Worm (Caenorhabditis elegans): ENCODE measurements around the gene F23D12.10.
A peak's percentile ranks its signal among the peaks of the same experiment; 100 is the strongest.

F23D12.10 gene

ce11 chrX:14412774-14413173 lies 2.8 kb downstream of the F23D12.10 start, which contains the start of gene fbxa-179:
Gene fbxa-179 (minus strand): TSS chrX:14412874.
- TF ChIP-seq nhr-27 (tag; optimal IDR thresholded peaks at IDR 0.05) (no peak), egl-44 (GFP tag; IDR thresholded peaks at IDR 0.05) (no peak), nfya-2 (GFP tag; IDR thresholded peaks at IDR 0.05) (no peak), somi-1 (GFP tag; optimal IDR thresholded peaks at IDR 0.05) (no peak), C06A6.2 (GFP tag; conservative IDR thresholded peaks at IDR 0.05) (no peak), repo-1 (tag; optimal IDR thresholded peaks at IDR 0.05) (no peak), xnd-1 (tag; optimal IDR thresholded peaks at IDR 0.05) (no peak), attf-6 (GFP tag; IDR thresholded peaks at IDR 0.05) (no peak), ceh-91 (GFP tag; IDR thresholded peaks at IDR 0.05) (no peak), ztf-26 (tag; optimal IDR thresholded peaks at IDR 0.05) (no peak), chd-7 (tag; optimal IDR thresholded peaks at IDR 0.05) (no peak), Y53G8AR.9 (GFP tag; conservative IDR thresholded peaks at IDR 0.05) (no peak)

DNA sequence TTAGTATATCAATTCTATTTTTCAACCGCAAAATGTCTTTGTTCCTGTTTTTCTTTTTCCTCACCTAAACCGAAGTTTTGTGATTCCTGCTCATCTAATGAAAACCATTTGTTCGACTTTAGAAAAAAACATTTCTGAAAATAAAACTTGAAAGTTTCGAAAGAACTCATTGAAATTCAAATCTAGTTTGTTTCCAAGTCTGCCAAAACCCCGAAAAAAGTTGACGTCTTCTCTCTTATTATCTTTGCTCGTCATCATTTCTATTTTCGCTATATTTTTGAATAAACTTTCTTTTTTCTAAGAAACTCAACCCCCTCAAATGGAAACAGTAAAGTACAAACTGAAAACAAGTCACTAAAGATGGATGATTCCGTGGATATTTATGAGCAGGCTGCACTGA lies 9.7 kb downstream of the F23D12.10 start, which contains the start of gene frpr-17:
Gene frpr-17, plus strand, starts transcription at position 301 of the 400 bp plus-strand sequence.
- TF ChIP-seq F33H1.4 (GFP tag; IDR thresholded peaks at IDR 0.05) (no peak), Y56A3A.18 (GFP tag; IDR thresholded peaks at IDR 0.05) (no peak), ceh-58 (GFP tag; IDR thresholded peaks at IDR 0.05) (no peak)

- no peak for TF ChIP-seq sea-2 (GFP tag; IDR thresholded peaks at IDR 0.05)
- no peak for TF ChIP-seq rpc-1 (optimal IDR thresholded peaks at IDR 0.05)
- TF ChIP-seq rpc-1 (tag; optimal IDR thresholded peaks at IDR 0.05), result peak; percentile 20
- TF ChIP-seq somi-1 (GFP tag; optimal IDR thresholded peaks at IDR 0.05), result no peak
- no peak for TF ChIP-seq B0019.2 (GFP tag; conservative IDR thresholded peaks at IDR 0.05)
- TF ChIP-seq D2030.7 (GFP tag; IDR thresholded peaks at IDR 0.05), result no peak
Observed at ce11 chrX:14401230-14401629, 14.3 kb downstream of the F23D12.10 start.

DNA sequence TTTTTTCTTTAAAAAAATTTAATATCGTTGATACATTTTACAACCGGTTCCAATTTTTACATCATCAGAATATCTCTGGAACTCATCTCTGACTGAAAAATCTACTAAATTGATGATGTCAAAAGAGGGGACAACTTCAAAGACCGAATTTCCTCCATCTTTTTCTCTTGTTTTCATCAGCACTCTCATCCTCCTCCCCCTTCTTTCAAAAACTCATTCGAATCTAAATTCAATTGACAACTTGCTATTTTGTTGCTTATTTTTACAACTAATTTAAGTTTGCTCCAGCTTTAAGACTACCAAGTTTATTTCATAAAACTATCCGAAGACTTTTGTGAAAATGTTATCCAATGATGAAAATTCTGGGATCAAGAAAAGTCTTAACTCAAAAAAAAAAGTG lies 16.5 kb downstream of the F23D12.10 start:
- no peak for TF ChIP-seq unc-130 (GFP tag; optimal IDR thresholded peaks at IDR 0.05)
- TF ChIP-seq sptf-2 (GFP tag; optimal IDR thresholded peaks at IDR 0.05), result no peak
- TF ChIP-seq lir-1 (GFP tag; conservative IDR thresholded peaks at IDR 0.05), result no peak
- no peak for TF ChIP-seq attf-6 (GFP tag; IDR thresholded peaks at IDR 0.05)
- TF ChIP-seq aptf-2 (GFP tag; conservative IDR thresholded peaks at IDR 0.05), result no peak
- TF ChIP-seq ekl-4 (GFP tag; IDR thresholded peaks at IDR 0.05), result no peak
- no peak for TF ChIP-seq mcd-1 (GFP tag; IDR thresholded peaks at IDR 0.05)
- TF ChIP-seq sdz-38 (tag; optimal IDR thresholded peaks at IDR 0.05), result no peak
- TF ChIP-seq F39B2.1 (GFP tag; IDR thresholded peaks at IDR 0.05), result no peak
- TF ChIP-seq F57C9.4 (tag; optimal IDR thresholded peaks at IDR 0.05), result no peak
- no peak for TF ChIP-seq egl-18 (GFP tag; IDR thresholded peaks at IDR 0.05)
- TF ChIP-seq bed-1 (GFP tag; IDR thresholded peaks at IDR 0.05), result no peak
- no peak for TF ChIP-seq aptf-3 (GFP tag; IDR thresholded peaks at IDR 0.05)
- no peak for TF ChIP-seq zim-3 (tag; optimal IDR thresholded peaks at IDR 0.05)
- TF ChIP-seq nfya-2 (GFP tag; IDR thresholded peaks at IDR 0.05), result no peak
- TF ChIP-seq cebp-1 (GFP tag; IDR thresholded peaks at IDR 0.05), result no peak
- TF ChIP-seq cebp-1 (tag; optimal IDR thresholded peaks at IDR 0.05), result no peak
- no peak for TF ChIP-seq F49E8.2 (tag; optimal IDR thresholded peaks at IDR 0.05; ENCODE audit: insufficient read depth)

Measured in whole organism, young adult.